Worm (Caenorhabditis elegans) whole organism, late embryonic: ENCODE data around the gene Y23B4A.1.

Experiments used
- K02D7.2 ChIP-seq: sonication (generic microtip); optimal IDR thresholded peaks from 2 replicates; lab custom pipeline; 2017; ENCODE audit warnings: mild to moderate bottlenecking, missing genetic modification characterization, missing compliant biosample characterization
- K09A11.1 ChIP-seq: sonication (generic microtip); optimal IDR thresholded peaks from 2 replicates; lab custom pipeline; 2017; ENCODE audit warnings: antibody characterized with exemption, mild to moderate bottlenecking, missing genetic modification characterization, missing compliant biosample characterization; ENCODE audit not compliant: insufficient read depth
- ama-1 ChIP-seq: fragments of 150-350 bp; optimal IDR thresholded peaks from 2 replicates; lab custom pipeline; 2014
- ceh-2 ChIP-seq: sonication (generic microtip); optimal IDR thresholded peaks from 2 replicates; lab custom pipeline; 2016; ENCODE audit warnings: missing genotype, missing genetic modification characterization, missing compliant biosample characterization
- elt-2 ChIP-seq: sonication (generic microtip); optimal IDR thresholded peaks from 2 replicates; lab custom pipeline; 2016; ENCODE audit warnings: missing genetic modification reagents, missing genetic modification characterization, missing compliant biosample characterization
- gmeb-2 ChIP-seq: sonication (generic microtip); optimal IDR thresholded peaks from 2 replicates; lab custom pipeline; 2016; ENCODE audit warnings: missing genetic modification characterization, inconsistent platforms, missing compliant biosample characterization
- nhr-11 ChIP-seq: fragments of 150-350 bp; optimal IDR thresholded peaks from 2 replicates; lab custom pipeline; 2014; ENCODE audit warnings: missing biosample characterization, missing genetic modification characterization
- pqm-1 ChIP-seq: sonication (generic microtip); optimal IDR thresholded peaks from 2 replicates; lab custom pipeline; 2016; ENCODE audit warnings: missing genetic modification characterization, missing compliant biosample characterization
- rnt-1 ChIP-seq: sonication (generic microtip); optimal IDR thresholded peaks from 2 replicates; lab custom pipeline; 2016; ENCODE audit warnings: missing genetic modification characterization, missing compliant biosample characterization
- tbx-2 ChIP-seq: sonication (generic microtip); optimal IDR thresholded peaks from 2 replicates; lab custom pipeline; 2016; ENCODE audit warnings: missing genetic modification characterization, missing compliant biosample characterization
- tbx-7 ChIP-seq: sonication (generic microtip); optimal IDR thresholded peaks from 2 replicates; lab custom pipeline; 2016; ENCODE audit warnings: missing genotype, missing genetic modification characterization, missing compliant biosample characterization
- unc-55 ChIP-seq: sonication (generic microtip); optimal IDR thresholded peaks from 2 replicates; lab custom pipeline; 2017; ENCODE audit warnings: missing biosample characterization, missing genetic modification reagents, missing genetic modification characterization

DNA sequence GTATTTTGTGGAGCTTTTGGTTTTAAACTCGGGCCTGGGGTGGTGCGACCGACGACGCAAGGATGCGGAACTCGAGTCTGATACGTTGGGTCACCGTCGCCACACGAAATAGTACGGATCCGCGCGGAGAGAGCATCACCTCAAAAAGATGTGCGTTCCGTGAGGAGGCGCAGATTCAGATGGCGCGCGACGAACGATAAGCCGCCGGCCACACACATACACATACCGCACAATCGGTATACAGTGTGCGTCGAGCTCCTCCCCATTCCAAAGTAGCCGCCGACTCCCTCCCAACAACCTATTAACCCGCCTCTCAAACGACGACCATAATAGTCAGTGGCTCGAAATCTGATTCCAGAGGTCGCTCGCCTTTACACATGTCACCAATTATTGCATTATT is 27.1 kb downstream of the Y23B4A.1 start, which contains the start of gene F49E10.2:
- TF ChIP-seq unc-55 (GFP tag; lab: Kevin White, UChicago), result no peak
- no peak for TF ChIP-seq tbx-2 (tag; lab: Kevin White, UChicago)
- TF ChIP-seq ama-1 (lab: Kevin White, UChicago), result no peak
- no peak for TF ChIP-seq elt-2 (tag; lab: Kevin White, UChicago)
- TF ChIP-seq gmeb-2 (tag; lab: Kevin White, UChicago), result no peak
- no peak for TF ChIP-seq rnt-1 (tag; lab: Kevin White, UChicago)
- no peak for TF ChIP-seq tbx-7
- TF ChIP-seq pqm-1 (tag; lab: Kevin White, UChicago), result no peak
- no peak for TF ChIP-seq ceh-2 (tag; lab: Kevin White, UChicago)
- TF ChIP-seq K02D7.2 (tag; lab: Kevin White, UChicago), result no peak
- TF ChIP-seq K09A11.1 (tag; lab: Kevin White, UChicago), result no peak
- TF ChIP-seq nhr-11 (tag; lab: Kevin White, UChicago), result no peak
